ENCODE assay signal across 1 fruit fly cellular context in genomic region chrX:17826807-17827703, dm6.
A peak's percentile ranks its signal among the peaks of the same experiment; 100 is the strongest.
TF ChIP-seq lines count a peak whose summit lies in the region.

Gene Socs16D, minus strand, starts transcription at chrX:17827564.

TF ChIP-seq in whole organism, embryonic, 481 proteins besides CTCF, POLR2A, EP300 and RAD21 (continued from another document and continues in another):
- no peak for TF ChIP-seq CG4707 (GFP tag; optimal IDR thresholded peaks at IDR 0.05; lab: Kevin White, UChicago)
- peak; percentile 28 for TF ChIP-seq CG12769 (tag; optimal IDR thresholded peaks at IDR 0.05; lab: Kevin White, UChicago)
- peak; percentile 94 for TF ChIP-seq CG2116 (GFP tag; optimal IDR thresholded peaks at IDR 0.05; lab: Kevin White, UChicago)
- no peak for TF ChIP-seq HHEX (GFP tag; optimal IDR thresholded peaks at IDR 0.05; lab: Kevin White, UChicago)
- peak; percentile 12 for TF ChIP-seq dmrt99B (tag; optimal IDR thresholded peaks at IDR 0.05; lab: Kevin White, UChicago)
- no peak for TF ChIP-seq sqz (GFP tag; optimal IDR thresholded peaks at IDR 0.05; lab: Kevin White, UChicago)
- TF ChIP-seq nom (GFP tag; optimal IDR thresholded peaks at IDR 0.05; lab: Kevin White, UChicago): peak; percentile 73
- TF ChIP-seq br (optimal IDR thresholded peaks at IDR 0.05; lab: Kevin White, UChicago): no peak
- TF ChIP-seq D (optimal IDR thresholded peaks at IDR 0.05; lab: Kevin White, UChicago): peak; percentile 20
- TF ChIP-seq D (GFP tag; optimal IDR thresholded peaks at IDR 0.05; lab: Kevin White, UChicago): no peak
- peak; percentile 77 for TF ChIP-seq B-H2 (GFP tag; optimal IDR thresholded peaks at IDR 0.05; lab: Kevin White, UChicago)
- TF ChIP-seq CG13296 (GFP tag; optimal IDR thresholded peaks at IDR 0.05; lab: Kevin White, UChicago): peak; percentile 34
- TF ChIP-seq trem (tag; optimal IDR thresholded peaks at IDR 0.05; lab: Kevin White, UChicago): peak; percentile 78
- TF ChIP-seq Meics (GFP tag; optimal IDR thresholded peaks at IDR 0.05; lab: Kevin White, UChicago): peak; percentile 25
- TF ChIP-seq CG8924 (tag; optimal IDR thresholded peaks at IDR 0.05; lab: Kevin White, UChicago): peak; percentile 51
- peak; percentile 84 for TF ChIP-seq CG33213 (GFP tag; optimal IDR thresholded peaks at IDR 0.05; lab: Kevin White, UChicago)
- TF ChIP-seq CG7839 (tag; optimal IDR thresholded peaks at IDR 0.05; lab: Kevin White, UChicago): peak; percentile 6
- TF ChIP-seq corto (GFP tag; optimal IDR thresholded peaks at IDR 0.05; lab: Kevin White, UChicago): no peak
- TF ChIP-seq Atf3 (GFP tag; optimal IDR thresholded peaks at IDR 0.05; lab: Kevin White, UChicago): no peak
- no peak for TF ChIP-seq CG9215 (GFP tag; IDR thresholded peaks at IDR 0.05; lab: Robert Waterston, UW)
- TF ChIP-seq Ssrp (tag; optimal IDR thresholded peaks at IDR 0.05; lab: Kevin White, UChicago): no peak
- no peak for TF ChIP-seq CG32772 (GFP tag; IDR thresholded peaks at IDR 0.05; lab: Robert Waterston, UW)
- peak; percentile 13 for TF ChIP-seq pita (GFP tag; optimal IDR thresholded peaks at IDR 0.05; lab: Kevin White, UChicago)
- no peak for TF ChIP-seq Ada2b (GFP tag; IDR thresholded peaks at IDR 0.05; lab: Robert Waterston, UW)
- no peak for TF ChIP-seq psq (GFP tag; optimal IDR thresholded peaks at IDR 0.05; lab: Kevin White, UChicago)
- TF ChIP-seq Rfx (GFP tag; IDR thresholded peaks at IDR 0.05; lab: Robert Waterston, UW): peak; percentile 75
- TF ChIP-seq jigr1 (GFP tag; IDR thresholded peaks at IDR 0.05; lab: Robert Waterston, UW): no peak
- TF ChIP-seq Awh (GFP tag; IDR thresholded peaks at IDR 0.05; lab: Robert Waterston, UW): no peak
- TF ChIP-seq gce (GFP tag; IDR thresholded peaks at IDR 0.05; lab: Robert Waterston, UW): no peak
- no peak for TF ChIP-seq CG11696 (GFP tag; IDR thresholded peaks at IDR 0.05; lab: Robert Waterston, UW)
- TF ChIP-seq YL-1 (GFP tag; optimal IDR thresholded peaks at IDR 0.05; lab: Kevin White, UChicago): peak; percentile 61
- TF ChIP-seq CG34376 (GFP tag; optimal IDR thresholded peaks at IDR 0.05; lab: Kevin White, UChicago): peak; percentile 40
- no peak for TF ChIP-seq CG31224 (GFP tag; IDR thresholded peaks at IDR 0.05; lab: Robert Waterston, UW)
- TF ChIP-seq gsb-n (tag; optimal IDR thresholded peaks at IDR 0.05; lab: Kevin White, UChicago): no peak
- no peak for TF ChIP-seq tgo (GFP tag; IDR thresholded peaks at IDR 0.05; lab: Robert Waterston, UW)
- peak; percentile 5 for TF ChIP-seq wek (GFP tag; optimal IDR thresholded peaks at IDR 0.05; lab: Kevin White, UChicago)
- no peak for TF ChIP-seq CG4404 (GFP tag; IDR thresholded peaks at IDR 0.05; lab: Robert Waterston, UW)
- no peak for TF ChIP-seq Usf (GFP tag; optimal IDR thresholded peaks at IDR 0.05; lab: Kevin White, UChicago)
- no peak for TF ChIP-seq fd102C (GFP tag; optimal IDR thresholded peaks at IDR 0.05; lab: Kevin White, UChicago)
- peak; percentile 12 for TF ChIP-seq slou (GFP tag; optimal IDR thresholded peaks at IDR 0.05; lab: Kevin White, UChicago)
- TF ChIP-seq CG11093 (GFP tag; IDR thresholded peaks at IDR 0.05; lab: Robert Waterston, UW): no peak
- TF ChIP-seq CG6254 (GFP tag; optimal IDR thresholded peaks at IDR 0.05; lab: Kevin White, UChicago): no peak
- TF ChIP-seq CG17385 (GFP tag; optimal IDR thresholded peaks at IDR 0.05; lab: Kevin White, UChicago): peak; percentile 10
- TF ChIP-seq Sry-β (GFP tag; optimal IDR thresholded peaks at IDR 0.05; lab: Kevin White, UChicago): peak; percentile 6
- TF ChIP-seq Tbp (GFP tag; optimal IDR thresholded peaks at IDR 0.05; lab: Kevin White, UChicago): no peak
- TF ChIP-seq pfk (GFP tag; optimal IDR thresholded peaks at IDR 0.05; lab: Kevin White, UChicago): peak; percentile 39
- peak in 1 of 2 experiments; percentile 16 for TF ChIP-seq crp (GFP tag; optimal IDR thresholded peaks at IDR 0.05; lab: Kevin White, UChicago)
- no peak for TF ChIP-seq jing (GFP tag; optimal IDR thresholded peaks at IDR 0.05; lab: Kevin White, UChicago)
- peak; percentile 16 for TF ChIP-seq crc (GFP tag; optimal IDR thresholded peaks at IDR 0.05; lab: Kevin White, UChicago)
- TF ChIP-seq CG8478 (optimal IDR thresholded peaks at IDR 0.05; lab: Kevin White, UChicago): peak; percentile 97
- no peak for TF ChIP-seq C15 (GFP tag; IDR thresholded peaks at IDR 0.05; lab: Robert Waterston, UW)
- peak in 1 of 3 experiments; percentile 79 for TF ChIP-seq lola (GFP tag; optimal IDR thresholded peaks at IDR 0.05; lab: Kevin White, UChicago)
- TF ChIP-seq CG32767 (GFP tag; IDR thresholded peaks at IDR 0.05; lab: Robert Waterston, UW): no peak
- peak; percentile 100 for TF ChIP-seq Sry-δ (GFP tag; optimal IDR thresholded peaks at IDR 0.05; lab: Kevin White, UChicago)
- TF ChIP-seq HmgD (GFP tag; optimal IDR thresholded peaks at IDR 0.05; lab: Kevin White, UChicago): peak; percentile 42
- peak; percentile 3 for TF ChIP-seq CG4282 (GFP tag; optimal IDR thresholded peaks at IDR 0.05; lab: Kevin White, UChicago)
- TF ChIP-seq Ets65A (GFP tag; lab: Kevin White, UChicago): peak; percentile 76
- peak; percentile 94 for TF ChIP-seq CG14860 (GFP tag; IDR thresholded peaks at IDR 0.05; lab: Robert Waterston, UW; ENCODE audit: partially characterized antibody)
- TF ChIP-seq CG7745 (tag; optimal IDR thresholded peaks at IDR 0.05; lab: Kevin White, UChicago): peak; percentile 100
- TF ChIP-seq Antp (GFP tag; optimal IDR thresholded peaks at IDR 0.05; lab: Kevin White, UChicago): peak; percentile 55
- TF ChIP-seq CG6813 (GFP tag; optimal IDR thresholded peaks at IDR 0.05; lab: Kevin White, UChicago): no peak
- no peak for TF ChIP-seq Adf1 (GFP tag; IDR thresholded peaks at IDR 0.05; lab: Robert Waterston, UW)
- peak; percentile 45; the same call in 1 of the 2 replicates for TF ChIP-seq CG32532 (GFP tag; IDR thresholded peaks at IDR 0.05; lab: Robert Waterston, UW)
- no peak for TF ChIP-seq CG3281 (GFP tag; optimal IDR thresholded peaks at IDR 0.05; lab: Kevin White, UChicago)
- peak; percentile 95 for TF ChIP-seq CG2129 (GFP tag; IDR thresholded peaks at IDR 0.05; lab: Robert Waterston, UW; ENCODE audit: partially characterized antibody)
- no peak for TF ChIP-seq Hey (tag; optimal IDR thresholded peaks at IDR 0.05; lab: Kevin White, UChicago)
- no peak for TF ChIP-seq ac (GFP tag; optimal IDR thresholded peaks at IDR 0.05; lab: Kevin White, UChicago)
- peak; percentile 65 for TF ChIP-seq crol (GFP tag; IDR thresholded peaks at IDR 0.05; lab: Robert Waterston, UW)
- no peak for TF ChIP-seq CG8359 (GFP tag; optimal IDR thresholded peaks at IDR 0.05; lab: Kevin White, UChicago; ENCODE audit: borderline replicate concordance)
- TF ChIP-seq CG7987 (GFP tag; optimal IDR thresholded peaks at IDR 0.05; lab: Kevin White, UChicago): peak; percentile 45
- TF ChIP-seq CG17568 (GFP tag; optimal IDR thresholded peaks at IDR 0.05; lab: Kevin White, UChicago): no peak
- no peak for TF ChIP-seq Mrtf (GFP tag; IDR thresholded peaks at IDR 0.05; lab: Robert Waterston, UW)
- TF ChIP-seq zf30C (GFP tag; optimal IDR thresholded peaks at IDR 0.05; lab: Kevin White, UChicago): peak; percentile 16
- peak; percentile 99 for TF ChIP-seq CG42726 (GFP tag; IDR thresholded peaks at IDR 0.05; lab: Robert Waterston, UW; ENCODE audit: partially characterized antibody)
- TF ChIP-seq disco-r (GFP tag; optimal IDR thresholded peaks at IDR 0.05; lab: Kevin White, UChicago): no peak
- peak; percentile 24; the same call in 1 of the 2 replicates for TF ChIP-seq Oaz (GFP tag; IDR thresholded peaks at IDR 0.05; lab: Robert Waterston, UW)
- TF ChIP-seq tap (tag; optimal IDR thresholded peaks at IDR 0.05; lab: Kevin White, UChicago): peak; percentile 7
- TF ChIP-seq ERR (GFP tag; optimal IDR thresholded peaks at IDR 0.05; lab: Kevin White, UChicago): peak; percentile 53
- TF ChIP-seq CG6765 (GFP tag; optimal IDR thresholded peaks at IDR 0.05; lab: Kevin White, UChicago): no peak
- TF ChIP-seq grn (GFP tag; optimal IDR thresholded peaks at IDR 0.05; lab: Kevin White, UChicago): no peak
- peak; percentile 95 for TF ChIP-seq mld (GFP tag; IDR thresholded peaks at IDR 0.05; lab: Robert Waterston, UW; ENCODE audit: partially characterized antibody)
- TF ChIP-seq MTF-1 (GFP tag; optimal IDR thresholded peaks at IDR 0.05; lab: Kevin White, UChicago; ENCODE audit: borderline replicate concordance): peak; percentile 31
- TF ChIP-seq Nf-YB (GFP tag; optimal IDR thresholded peaks at IDR 0.05; lab: Kevin White, UChicago): peak; percentile 10
- no peak for TF ChIP-seq CG1024 (GFP tag; IDR thresholded peaks at IDR 0.05; lab: Robert Waterston, UW)
- peak; percentile 93 for TF ChIP-seq nerfin-2 (GFP tag; IDR thresholded peaks at IDR 0.05; lab: Robert Waterston, UW; ENCODE audit: partially characterized antibody)
- no peak for TF ChIP-seq ro (GFP tag; IDR thresholded peaks at IDR 0.05; lab: Robert Waterston, UW)
- no peak for TF ChIP-seq Hr39 (optimal IDR thresholded peaks at IDR 0.05; lab: Kevin White, UChicago)
- TF ChIP-seq Blimp-1 (GFP tag; optimal IDR thresholded peaks at IDR 0.05; lab: Kevin White, UChicago): peak; percentile 43
- peak; percentile 8 for TF ChIP-seq CG12942 (GFP tag; optimal IDR thresholded peaks at IDR 0.05; lab: Kevin White, UChicago)
- TF ChIP-seq fd64A (GFP tag; optimal IDR thresholded peaks at IDR 0.05; lab: Kevin White, UChicago): peak; percentile 18
- peak; percentile 17 to 61 for TF ChIP-seq Pdp1 (GFP tag; optimal IDR thresholded peaks at IDR 0.05; lab: Kevin White, UChicago)
- TF ChIP-seq tx (GFP tag; optimal IDR thresholded peaks at IDR 0.05; lab: Kevin White, UChicago): no peak
- TF ChIP-seq CG12659 (GFP tag; optimal IDR thresholded peaks at IDR 0.05; lab: Kevin White, UChicago): peak; percentile 77
- peak; percentile 74 for TF ChIP-seq CG6272 (GFP tag; IDR thresholded peaks at IDR 0.05; lab: Robert Waterston, UW)
- TF ChIP-seq CG10431 (GFP tag; optimal IDR thresholded peaks at IDR 0.05; lab: Kevin White, UChicago): no peak
- peak; percentile 50 for TF ChIP-seq Dad (GFP tag; optimal IDR thresholded peaks at IDR 0.05; lab: Kevin White, UChicago)
- TF ChIP-seq dmrt11E (tag; optimal IDR thresholded peaks at IDR 0.05; lab: Kevin White, UChicago): no peak
- no peak for TF ChIP-seq CG12219 (GFP tag; optimal IDR thresholded peaks at IDR 0.05; lab: Kevin White, UChicago)
- TF ChIP-seq CG2202 (tag; optimal IDR thresholded peaks at IDR 0.05; lab: Kevin White, UChicago): no peak
- no peak for TF ChIP-seq ase (GFP tag; IDR thresholded peaks at IDR 0.05; lab: Robert Waterston, UW)
- TF ChIP-seq CG1647 (GFP tag; optimal IDR thresholded peaks at IDR 0.05; lab: Kevin White, UChicago): no peak
- no peak for TF ChIP-seq prd (optimal IDR thresholded peaks at IDR 0.05; lab: Kevin White, UChicago)
- TF ChIP-seq prd (GFP tag; IDR thresholded peaks at IDR 0.05; lab: Robert Waterston, UW): no peak
- peak; percentile 18 for TF ChIP-seq vfl (GFP tag; optimal IDR thresholded peaks at IDR 0.05; lab: Kevin White, UChicago)
- no peak for TF ChIP-seq lov (optimal IDR thresholded peaks at IDR 0.05; lab: Kevin White, UChicago)
- no peak for TF ChIP-seq lov (GFP tag; IDR thresholded peaks at IDR 0.05; lab: Robert Waterston, UW)
- TF ChIP-seq CG15601 (tag; optimal IDR thresholded peaks at IDR 0.05; lab: Kevin White, UChicago): peak; percentile 100
- TF ChIP-seq CG10209 (GFP tag; optimal IDR thresholded peaks at IDR 0.05; lab: Kevin White, UChicago): no peak
- TF ChIP-seq Hmr (GFP tag; optimal IDR thresholded peaks at IDR 0.05; lab: Kevin White, UChicago): peak; percentile 73
- TF ChIP-seq onecut (GFP tag; IDR thresholded peaks at IDR 0.05; lab: Robert Waterston, UW): peak; percentile 96
- TF ChIP-seq tna (GFP tag; IDR thresholded peaks at IDR 0.05; lab: Robert Waterston, UW; ENCODE audit: partially characterized antibody): peak; percentile 94
- TF ChIP-seq CG10654 (GFP tag; optimal IDR thresholded peaks at IDR 0.05; lab: Kevin White, UChicago): peak; percentile 7
- peak; percentile 5 for TF ChIP-seq CG1233 (GFP tag; optimal IDR thresholded peaks at IDR 0.05; lab: Kevin White, UChicago)
- no peak for TF ChIP-seq CG4424 (GFP tag; optimal IDR thresholded peaks at IDR 0.05; lab: Kevin White, UChicago)
- TF ChIP-seq CG14014 (GFP tag; IDR thresholded peaks at IDR 0.05; lab: Robert Waterston, UW): no peak; the same call in 1 of the 2 replicates
- peak; percentile 98 for TF ChIP-seq CG16813 (GFP tag; IDR thresholded peaks at IDR 0.05; lab: Robert Waterston, UW; ENCODE audit: partially characterized antibody)
- no peak for TF ChIP-seq CG5180 (GFP tag; optimal IDR thresholded peaks at IDR 0.05; lab: Kevin White, UChicago)
- no peak for TF ChIP-seq sc (optimal IDR thresholded peaks at IDR 0.05; lab: Kevin White, UChicago)
- no peak for TF ChIP-seq sc (GFP tag; optimal IDR thresholded peaks at IDR 0.05; lab: Kevin White, UChicago)
- TF ChIP-seq CG7556 (GFP tag; optimal IDR thresholded peaks at IDR 0.05; lab: Kevin White, UChicago): no peak
- TF ChIP-seq fru (optimal IDR thresholded peaks at IDR 0.05; lab: Kevin White, UChicago): no peak
- peak; percentile 45 for TF ChIP-seq Side (GFP tag; optimal IDR thresholded peaks at IDR 0.05; lab: Kevin White, UChicago)
- TF ChIP-seq sisA (GFP tag; IDR thresholded peaks at IDR 0.05; lab: Robert Waterston, UW): 0 out of 2 replicates have a peak, but pooled peaks have one; percentile 19
- TF ChIP-seq CG12744 (GFP tag; optimal IDR thresholded peaks at IDR 0.05; lab: Kevin White, UChicago): peak; percentile 1
- TF ChIP-seq CG3065 (GFP tag; optimal IDR thresholded peaks at IDR 0.05; lab: Kevin White, UChicago): no peak
- no peak for TF ChIP-seq NK7.1 (GFP tag; optimal IDR thresholded peaks at IDR 0.05; lab: Kevin White, UChicago)
- TF ChIP-seq CG31441 (GFP tag; IDR thresholded peaks at IDR 0.05; lab: Robert Waterston, UW): no peak
- peak; percentile 45 for TF ChIP-seq jumu (GFP tag; optimal IDR thresholded peaks at IDR 0.05; lab: Kevin White, UChicago)
- TF ChIP-seq Dfd (GFP tag; optimal IDR thresholded peaks at IDR 0.05; lab: Kevin White, UChicago): no peak
- TF ChIP-seq ewg (GFP tag; optimal IDR thresholded peaks at IDR 0.05; lab: Kevin White, UChicago): no peak
- TF ChIP-seq CG9437 (GFP tag; optimal IDR thresholded peaks at IDR 0.05; lab: Kevin White, UChicago): no peak
- peak; percentile 94 for TF ChIP-seq pzg (GFP tag; optimal IDR thresholded peaks at IDR 0.05; lab: Kevin White, UChicago)
- TF ChIP-seq CG15514 (GFP tag; optimal IDR thresholded peaks at IDR 0.05; lab: Kevin White, UChicago): peak; percentile 81
- peak; percentile 19 for TF ChIP-seq CG9609 (GFP tag; optimal IDR thresholded peaks at IDR 0.05; lab: Kevin White, UChicago)
- TF ChIP-seq H15 (GFP tag; IDR thresholded peaks at IDR 0.05; lab: Robert Waterston, UW): no peak
